Worm (Caenorhabditis elegans) whole organism, L2 larva: ENCODE results near the gene F49E11.2.

ENCODE experiments used
- R02D3.7 ChIP-seq: fragments of 150-350 bp; optimal IDR thresholded peaks from 2 replicates; lab custom pipeline; 2014; ENCODE audit warnings: missing biosample characterization, missing genetic modification characterization
- Y55F3AM.14 ChIP-seq: fragments of 200-800 bp; sonication (Bioruptor generic); optimal IDR thresholded peaks from 2 replicates; lab custom pipeline; 2018; ENCODE audit warnings: mild to moderate bottlenecking, missing genetic modification characterization, missing compliant biosample characterization
- blmp-1 ChIP-seq: sonication (generic microtip); optimal IDR thresholded peaks from 2 replicates; lab custom pipeline; 2017; ENCODE audit warnings: missing genetic modification characterization, mild to moderate bottlenecking, missing compliant biosample characterization, antibody characterized with exemption, moderate library complexity; ENCODE audit not compliant: insufficient read depth
- ceh-16 ChIP-seq: fragments of 150-350 bp; optimal IDR thresholded peaks from 2 replicates; lab custom pipeline; 2014; ENCODE audit warnings: missing biosample characterization, missing genetic modification characterization
- ceh-82 ChIP-seq: fragments of 150-350 bp; optimal IDR thresholded peaks from 2 replicates; lab custom pipeline; 2014; ENCODE audit warnings: missing biosample characterization, missing genetic modification characterization
- crh-2 ChIP-seq: sonication (generic microtip); optimal IDR thresholded peaks from 2 replicates; lab custom pipeline; 2017; ENCODE audit warnings: missing biosample characterization, missing genetic modification characterization
- dmd-4 ChIP-seq: sonication (generic microtip); optimal IDR thresholded peaks from 2 replicates; lab custom pipeline; 2017; ENCODE audit warnings: missing biosample characterization, missing genetic modification characterization
- egl-27 ChIP-seq: sonication (generic microtip); optimal IDR thresholded peaks from 3 replicates; lab custom pipeline; 2017; ENCODE audit warnings: missing biosample characterization, missing genetic modification reagents, missing genetic modification characterization
- fos-1 ChIP-seq: fragments of 150-350 bp; optimal IDR thresholded peaks from 2 replicates; lab custom pipeline; 2014; ENCODE audit warnings: missing biosample characterization, missing genetic modification characterization
- gmeb-1 ChIP-seq: fragments of 150-350 bp; optimal IDR thresholded peaks from 2 replicates; lab custom pipeline; 2014; ENCODE audit warnings: missing biosample characterization, missing genetic modification characterization
- lin-11 ChIP-seq: fragments of 150-350 bp; sonication (generic microtip); optimal IDR thresholded peaks from 2 replicates; lab custom pipeline; 2014; ENCODE audit warnings: missing biosample characterization, missing genetic modification characterization, inconsistent platforms, mixed read lengths
- mdl-1 ChIP-seq, 2 experiments: fragments of 150-350 bp in 1 of 2; sonication (generic microtip) in 1 of 2; optimal IDR thresholded peaks; 2 replicates each; lab custom pipeline; 2017; ENCODE audit warnings: missing biosample characterization in 2 of 2, missing genetic modification characterization in 2 of 2
- nhr-10 ChIP-seq: sonication (generic microtip); optimal IDR thresholded peaks from 2 replicates; lab custom pipeline; 2017; ENCODE audit warnings: missing biosample characterization, missing genetic modification characterization
- nhr-129 ChIP-seq: fragments of 150-350 bp; optimal IDR thresholded peaks from 2 replicates; lab custom pipeline; 2014; ENCODE audit warnings: missing biosample characterization, missing genetic modification characterization
- nhr-21 ChIP-seq: fragments of 150-350 bp; optimal IDR thresholded peaks from 2 replicates; lab custom pipeline; 2014; ENCODE audit warnings: missing biosample characterization, missing genetic modification characterization
- nhr-23 ChIP-seq: fragments of 150-350 bp; optimal IDR thresholded peaks from 2 replicates; lab custom pipeline; 2014; ENCODE audit warnings: missing biosample characterization, missing genetic modification reagents, missing genetic modification characterization
- nhr-25 ChIP-seq: fragments of 150-350 bp; sonication (generic microtip); optimal IDR thresholded peaks from 3 replicates; lab custom pipeline; 2014; ENCODE audit warnings: missing biosample characterization, missing genetic modification characterization
- nhr-6 ChIP-seq: fragments of 150-350 bp; optimal IDR thresholded peaks from 2 replicates; lab custom pipeline; 2014; ENCODE audit warnings: missing biosample characterization, missing genetic modification characterization
- nhr-77 ChIP-seq: fragments of 150-350 bp; optimal IDR thresholded peaks from 2 replicates; lab custom pipeline; 2014; ENCODE audit warnings: missing biosample characterization, missing genetic modification characterization
- skn-1 ChIP-seq: sonication (generic microtip); optimal IDR thresholded peaks from 2 replicates; lab custom pipeline; 2017; ENCODE audit warnings: missing biosample characterization, missing genetic modification characterization
- sma-3 ChIP-seq: sonication (generic microtip); optimal IDR thresholded peaks from 2 replicates; lab custom pipeline; 2016; ENCODE audit warnings: missing genetic modification reagents, missing genetic modification characterization, missing compliant biosample characterization
- sma-9 ChIP-seq, 2 experiments: fragments of 150-350 bp in 1 of 2; sonication (generic microtip) in 1 of 2; optimal IDR thresholded peaks; 2 replicates each; lab custom pipeline; 2014 to 2016; ENCODE audit warnings: missing genetic modification characterization in 2 of 2, mild to moderate bottlenecking in 1 of 2, missing biosample characterization in 1 of 2, missing compliant biosample characterization in 1 of 2, missing genetic modification reagents in 1 of 2, moderate library complexity in 1 of 2
- snpc-4 ChIP-seq: fragments of 150-350 bp; optimal IDR thresholded peaks from 2 replicates; lab custom pipeline; 2014; ENCODE audit warnings: missing biosample characterization, missing genetic modification characterization
- unc-62 ChIP-seq: fragments of 150-350 bp; optimal IDR thresholded peaks from 2 replicates; lab custom pipeline; 2014; ENCODE audit warnings: missing biosample characterization, missing genetic modification reagents, missing genetic modification characterization
- zag-1 ChIP-seq: fragments of 150-350 bp; optimal IDR thresholded peaks from 2 replicates; lab custom pipeline; 2014; ENCODE audit warnings: missing biosample characterization, missing genetic modification characterization
- ztf-1 ChIP-seq: fragments of 200-800 bp; sonication (Bioruptor generic); conservative IDR thresholded peaks from 2 replicates; pipeline ENCODE4 v1.3.6; 2022; ENCODE audit warnings: missing genetic modification characterization, missing compliant biosample characterization
- ztf-11 ChIP-seq: sonication (generic microtip); optimal IDR thresholded peaks from 2 replicates; lab custom pipeline; 2017; ENCODE audit warnings: missing biosample characterization, missing genetic modification characterization
- ztf-4 ChIP-seq: fragments of 150-350 bp; optimal IDR thresholded peaks from 2 replicates; lab custom pipeline; 2014; ENCODE audit warnings: missing biosample characterization, missing genetic modification characterization

F49E11.2 gene

DNA sequence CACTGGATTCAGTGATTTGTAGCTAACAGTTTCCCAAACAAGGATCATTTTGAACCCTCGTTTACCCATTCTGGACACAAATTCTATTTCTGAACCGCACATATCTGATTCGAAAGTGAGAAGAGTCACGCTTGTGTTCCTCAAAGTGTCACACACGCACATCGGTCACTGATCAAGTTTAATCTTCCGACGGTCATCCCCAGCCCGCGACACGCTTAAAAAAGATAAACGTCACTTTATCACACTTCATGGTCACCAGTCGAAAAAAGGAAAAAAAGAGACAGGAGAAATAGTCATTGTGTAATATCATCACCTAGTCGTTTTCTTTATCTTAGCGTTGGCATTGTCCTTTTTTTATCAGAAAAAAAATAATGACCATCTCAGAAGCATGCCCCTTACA lies 38.9 kb upstream of the F49E11.2 start (continued):
- peak in 1 of 2 experiments; percentile 29 for TF ChIP-seq mdl-1 (tag; optimal IDR thresholded peaks at IDR 0.05; lab: Kevin White, UChicago)
- no peak for TF ChIP-seq dmd-4 (tag; lab: Kevin White, UChicago)
- TF ChIP-seq ceh-16 (tag; lab: Kevin White, UChicago) = no peak
- no peak for TF ChIP-seq nhr-77 (tag; lab: Kevin White, UChicago)
- no peak for TF ChIP-seq nhr-23 (tag; lab: Kevin White, UChicago)
- TF ChIP-seq nhr-21 (tag; lab: Kevin White, UChicago) = peak; percentile 86
- TF ChIP-seq ztf-11 (tag; lab: Kevin White, UChicago) = no peak
- TF ChIP-seq snpc-4 (tag; lab: Kevin White, UChicago) = no peak
- TF ChIP-seq unc-62 (GFP tag; lab: Kevin White, UChicago) = no peak
- no peak for TF ChIP-seq nhr-6
- peak; percentile 55 for TF ChIP-seq nhr-129 (tag; lab: Kevin White, UChicago)
- TF ChIP-seq ztf-4 = no peak

- TF ChIP-seq ceh-82 (tag; lab: Kevin White, UChicago) = no peak
- TF ChIP-seq nhr-21 (tag; lab: Kevin White, UChicago) = no peak
- TF ChIP-seq R02D3.7 (tag; lab: Kevin White, UChicago) = no peak
- no peak for TF ChIP-seq Y55F3AM.14 (GFP tag; lab: Kevin White, UChicago)
- no peak for TF ChIP-seq nhr-77 (tag; lab: Kevin White, UChicago)
- TF ChIP-seq nhr-129 (tag; lab: Kevin White, UChicago) = no peak
- TF ChIP-seq ztf-1 (GFP tag; lab: Robert Waterston, UW) = no peak
- TF ChIP-seq nhr-25 (tag; lab: Kevin White, UChicago) = no peak
- TF ChIP-seq lin-11 (tag; lab: Kevin White, UChicago) = no peak
- no peak for TF ChIP-seq skn-1 (tag; lab: Kevin White, UChicago)
- no peak for TF ChIP-seq zag-1 (tag; lab: Kevin White, UChicago)
- TF ChIP-seq nhr-10 (tag; lab: Kevin White, UChicago) = no peak
Measured at ce11 chrIV:13076620-13077019, 37.8 kb upstream of the F49E11.2 start, which contains the start of gene C39E9.7. C39E9.7 (minus strand) TSS chrIV:13076720.

- TF ChIP-seq sma-9 (GFP tag; optimal IDR thresholded peaks at IDR 0.05; lab: Kevin White, UChicago) (peak; percentile 78), sma-9 (tag; optimal IDR thresholded peaks at IDR 0.05; lab: Kevin White, UChicago) (no peak), nhr-77 (tag; lab: Kevin White, UChicago) (no peak), nhr-21 (tag; lab: Kevin White, UChicago) (peak; percentile 48), nhr-25 (tag; lab: Kevin White, UChicago) (peak; percentile 26), gmeb-1 (tag; lab: Kevin White, UChicago) (peak; percentile 6), sma-3 (GFP tag; lab: Kevin White, UChicago) (peak; percentile 57), ceh-16 (tag; lab: Kevin White, UChicago) (no peak), R02D3.7 (tag; lab: Kevin White, UChicago) (no peak), nhr-129 (tag; lab: Kevin White, UChicago) (peak; percentile 80), blmp-1 (tag; lab: Kevin White, UChicago) (peak; percentile 33), ztf-11 (tag; lab: Kevin White, UChicago) (no peak), fos-1 (tag; lab: Kevin White, UChicago) (peak; percentile 30)
Measured at ce11 chrIV:13075625-13076252, 37.0 kb upstream of the F49E11.2 start.

- TF ChIP-seq blmp-1 (tag; lab: Kevin White, UChicago) (no peak), nhr-10 (tag; lab: Kevin White, UChicago) (no peak), nhr-6 (no peak), snpc-4 (tag; lab: Kevin White, UChicago) (no peak)
Measured at ce11 chrIV:13071445-13071844, 32.7 kb upstream of the F49E11.2 start, which contains the start of gene scl-8. scl-8 (plus strand) TSS chrIV:13071745.

DNA sequence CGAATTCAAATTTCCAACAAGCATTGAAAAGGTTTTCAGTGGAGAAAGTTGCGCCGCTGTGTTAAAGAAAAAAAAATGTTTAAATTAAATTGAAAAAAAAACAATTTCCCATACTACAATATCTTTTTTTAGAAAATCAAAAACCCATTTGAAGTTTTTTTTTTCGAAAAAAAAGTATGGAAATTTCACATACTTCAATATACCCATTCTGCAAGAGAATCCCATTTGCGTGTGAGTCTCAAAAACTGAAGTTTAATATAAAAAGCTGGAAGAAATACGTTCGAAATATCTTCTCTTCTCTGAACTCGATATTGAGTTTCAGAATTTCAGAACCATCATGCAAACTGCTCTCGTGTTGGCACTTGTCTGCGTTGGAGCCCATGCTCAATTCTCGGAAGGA lies 31.4 kb upstream of the F49E11.2 start, which contains the start of gene scl-7:
scl-7 (plus strand) TSS at position 301 of the 400 bp plus-strand sequence.
- TF ChIP-seq crh-2 = no peak
- no peak for TF ChIP-seq snpc-4 (tag; lab: Kevin White, UChicago)
- TF ChIP-seq egl-27 (tag; lab: Kevin White, UChicago) = no peak
- TF ChIP-seq zag-1 (tag; lab: Kevin White, UChicago) = no peak
- no peak for TF ChIP-seq nhr-77 (tag; lab: Kevin White, UChicago)
- no peak for TF ChIP-seq ceh-82 (tag; lab: Kevin White, UChicago)
- TF ChIP-seq, all 48 proteins: peak for 0
